Fruit fly (Drosophila melanogaster) whole organism, embryonic: ENCODE results near the gene CG44303.

Source experiments
- ATbp ChIP-seq: fragments of 200-800 bp; sonication (Bioruptor generic); optimal IDR thresholded peaks from 2 replicates; lab custom pipeline; 2017; ENCODE audit warnings: missing biosample characterization, mild to moderate bottlenecking, missing genetic modification characterization, missing genetic modification reagents
- Atf6 ChIP-seq: fragments of 200-800 bp; sonication (Bioruptor generic); IDR thresholded peaks from 2 replicates; pipeline ENCODE4 v1.3.6; 2022; ENCODE audit warnings: missing biosample characterization, missing genetic modification characterization
- B-H1 ChIP-seq: fragments of 200-800 bp; sonication (Bioruptor generic); IDR thresholded peaks from 3 replicates; pipeline ENCODE4 v1.3.6; 2022; ENCODE audit warnings: missing biosample characterization, missing genetic modification characterization
- CG10431 ChIP-seq: fragments of 200-800 bp; sonication (Bioruptor generic); optimal IDR thresholded peaks from 3 replicates; lab custom pipeline; 2018; ENCODE audit warnings: missing biosample characterization, mild to moderate bottlenecking, missing genetic modification characterization
- CG10543 ChIP-seq: fragments of 200-800 bp; sonication (Bioruptor generic); optimal IDR thresholded peaks from 3 replicates; lab custom pipeline; 2017; ENCODE audit warnings: missing biosample characterization, mild to moderate bottlenecking, missing genetic modification characterization, moderate library complexity
- CG10565 ChIP-seq: fragments of 200-800 bp; sonication (Bioruptor generic); optimal IDR thresholded peaks from 3 replicates; lab custom pipeline; 2016; ENCODE audit warnings: missing biosample characterization, mild to moderate bottlenecking, missing genetic modification characterization
- CG11398 ChIP-seq: fragments of 200-800 bp; sonication (Bioruptor generic); optimal IDR thresholded peaks from 2 replicates; lab custom pipeline; 2016; ENCODE audit warnings: missing biosample characterization, missing genetic modification characterization
- CG11695 ChIP-seq: fragments of 200-800 bp; sonication (Bioruptor generic); IDR thresholded peaks from 3 replicates; pipeline ENCODE4 v1.3.6; 2022; ENCODE audit warnings: missing biosample characterization, missing genetic modification characterization
- CG12104 ChIP-seq: fragments of 200-800 bp; sonication (Bioruptor generic); optimal IDR thresholded peaks from 3 replicates; lab custom pipeline; 2016; ENCODE audit warnings: missing biosample characterization, missing genetic modification characterization
- CG1233 ChIP-seq: fragments of 200-800 bp; sonication (Bioruptor generic); optimal IDR thresholded peaks from 4 replicates; lab custom pipeline; 2018; ENCODE audit warnings: missing biosample characterization, mild to moderate bottlenecking, missing genetic modification characterization
- CG14014 ChIP-seq: fragments of 200-800 bp; sonication (Bioruptor generic); IDR thresholded peaks from 2 replicates; pipeline ENCODE4 v1.3.6; 2022; ENCODE audit warnings: missing biosample characterization, missing genetic modification characterization
- CG14965 ChIP-seq: fragments of 200-800 bp; sonication (Bioruptor generic); optimal IDR thresholded peaks from 2 replicates; lab custom pipeline; 2016; ENCODE audit warnings: missing biosample characterization, missing genetic modification characterization, borderline replicate concordance
- CG17385 ChIP-seq: fragments of 200-800 bp; sonication (Bioruptor generic); optimal IDR thresholded peaks from 3 replicates; lab custom pipeline; 2018; ENCODE audit warnings: missing biosample characterization, mild to moderate bottlenecking, missing genetic modification characterization
- CG17568 ChIP-seq: fragments of 200-800 bp; sonication (Bioruptor generic); optimal IDR thresholded peaks from 2 replicates; lab custom pipeline; 2018; ENCODE audit warnings: missing biosample characterization, mild to moderate bottlenecking, missing genetic modification characterization, moderate library complexity
- CG17912 ChIP-seq: fragments of 200-800 bp; sonication (Bioruptor generic); optimal IDR thresholded peaks from 2 replicates; lab custom pipeline; 2018; ENCODE audit warnings: missing biosample characterization, mild to moderate bottlenecking, missing genetic modification characterization
- CG4617 ChIP-seq: fragments of 200-800 bp; sonication (Bioruptor generic); optimal IDR thresholded peaks from 3 replicates; lab custom pipeline; 2016; ENCODE audit warnings: missing biosample characterization, missing genetic modification characterization, borderline replicate concordance
- CG4730 ChIP-seq: fragments of 200-800 bp; sonication (Bioruptor generic); IDR thresholded peaks from 2 replicates; pipeline ENCODE4 v1.3.6; 2022; ENCODE audit warnings: missing biosample characterization, missing genetic modification characterization
- CG6272 ChIP-seq: fragments of 200-800 bp; sonication (Bioruptor generic); IDR thresholded peaks from 2 replicates; pipeline ENCODE4 v1.3.6; 2022; ENCODE audit warnings: missing biosample characterization, missing genetic modification characterization
- CG7963 ChIP-seq: fragments of 200-800 bp; sonication (Bioruptor generic); IDR thresholded peaks from 3 replicates; pipeline ENCODE4 v1.3.6; 2022; ENCODE audit warnings: missing biosample characterization, missing genetic modification characterization; ENCODE audit not compliant: partially characterized antibody
- CG8388 ChIP-seq: fragments of 200-800 bp; sonication (Bioruptor generic); optimal IDR thresholded peaks from 2 replicates; lab custom pipeline; 2019; ENCODE audit warnings: missing biosample characterization, mild to moderate bottlenecking, missing genetic modification characterization, moderate library complexity
- CG8478 ChIP-seq: fragments of >200 bp; optimal IDR thresholded peaks from 2 replicates; lab custom pipeline; 2018
- CG8944 ChIP-seq: fragments of 200-800 bp; sonication (Bioruptor generic); optimal IDR thresholded peaks from 3 replicates; lab custom pipeline; 2016; ENCODE audit warnings: missing biosample characterization, missing genetic modification characterization
- Chrac-16 ChIP-seq: fragments of 200-800 bp; sonication (Bioruptor generic); optimal IDR thresholded peaks from 3 replicates; lab custom pipeline; 2016; ENCODE audit warnings: missing biosample characterization, missing genetic modification characterization
- Dll ChIP-seq: fragments of 200-800 bp; sonication (Bioruptor generic); IDR thresholded peaks from 4 replicates; pipeline ENCODE4 v1.3.6; 2022; ENCODE audit warnings: missing biosample characterization, missing genetic modification characterization; ENCODE audit not compliant: partially characterized antibody
- Dp ChIP-seq: fragments of 200-800 bp; sonication (Bioruptor generic); optimal IDR thresholded peaks from 2 replicates; lab custom pipeline; 2018; ENCODE audit warnings: missing biosample characterization, mild to moderate bottlenecking, missing genetic modification characterization, moderate library complexity
- E2f2 ChIP-seq: fragments of 200-800 bp; sonication (Bioruptor generic); IDR thresholded peaks from 2 replicates; pipeline ENCODE4 v1.3.6; 2022; ENCODE audit warnings: missing biosample characterization, missing genetic modification characterization
- HmgZ ChIP-seq: fragments of 200-800 bp; sonication (Bioruptor generic); optimal IDR thresholded peaks from 2 replicates; lab custom pipeline; 2018; ENCODE audit warnings: missing biosample characterization, mild to moderate bottlenecking, missing genetic modification characterization
- Hr78 ChIP-seq, 2 experiments: fragments of 200-800 bp in 1 of 2; fragments of >200 bp in 1 of 2; sonication (Bioruptor generic) in 1 of 2; optimal IDR thresholded peaks; 2 replicates each; lab custom pipeline; 2017 to 2019; ENCODE audit warnings: missing biosample characterization in 2 of 2, missing genetic modification characterization in 2 of 2, mild to moderate bottlenecking in 1 of 2, moderate library complexity in 1 of 2
- MBD-R2 ChIP-seq: fragments of 200-800 bp; sonication (Bioruptor generic); IDR thresholded peaks from 2 replicates; pipeline ENCODE4 v1.3.6; 2022; ENCODE audit warnings: missing biosample characterization, missing genetic modification characterization
- MTF-1 ChIP-seq: fragments of 200-800 bp; sonication (Bioruptor generic); optimal IDR thresholded peaks from 2 replicates; lab custom pipeline; 2018; ENCODE audit warnings: missing biosample characterization, mild to moderate bottlenecking, missing genetic modification characterization, borderline replicate concordance
- Nf-YB ChIP-seq: fragments of 200-800 bp; sonication (Bioruptor generic); optimal IDR thresholded peaks from 3 replicates; lab custom pipeline; 2019; ENCODE audit warnings: missing biosample characterization, mild to moderate bottlenecking, missing genetic modification characterization, moderate library complexity
- Optix ChIP-seq: fragments of 200-800 bp; sonication (Bioruptor generic); IDR thresholded peaks from 3 replicates; pipeline ENCODE4 v1.3.6; 2022; ENCODE audit warnings: missing biosample characterization, missing genetic modification characterization
- Sry-β ChIP-seq: fragments of 200-800 bp; sonication (Bioruptor generic); optimal IDR thresholded peaks from 2 replicates; lab custom pipeline; 2018; ENCODE audit warnings: missing biosample characterization, mild to moderate bottlenecking, missing genetic modification characterization, moderate library complexity
- Sry-δ ChIP-seq: fragments of 200-800 bp; sonication (Bioruptor generic); optimal IDR thresholded peaks from 2 replicates; lab custom pipeline; 2016; ENCODE audit warnings: missing biosample characterization, missing genetic modification characterization
- Stat92E ChIP-seq, 3 experiments: fragments of >200 bp in 2 of 3; fragments of 200-800 bp in 1 of 3; sonication (Bioruptor generic) in 1 of 3; optimal IDR thresholded peaks; 2 replicates each; lab custom pipeline; 2017 to 2019; ENCODE audit warnings: missing biosample characterization in 3 of 3, missing genetic modification characterization in 3 of 3, mild to moderate bottlenecking in 1 of 3, moderate library complexity in 1 of 3
- Trl ChIP-seq, 3 experiments: fragments of >200 bp in 2 of 3; fragments of 200-800 bp in 1 of 3; sonication (Bioruptor generic) in 1 of 3; optimal IDR thresholded peaks; 2 replicates in 1 of 3; 3 replicates in 2 of 3; lab custom pipeline; 2016 to 2017; ENCODE audit warnings: missing biosample characterization in 1 of 3, missing genetic modification characterization in 1 of 3
- Usf ChIP-seq: fragments of 200-800 bp; sonication (Bioruptor generic); optimal IDR thresholded peaks from 2 replicates; lab custom pipeline; 2017; ENCODE audit warnings: missing genotype, missing biosample characterization, missing genetic modification characterization
- Vsx1 ChIP-seq: fragments of 200-800 bp; sonication (Bioruptor generic); optimal IDR thresholded peaks from 2 replicates; lab custom pipeline; 2017; ENCODE audit warnings: missing biosample characterization, mild to moderate bottlenecking, missing genetic modification characterization, missing genetic modification reagents
- Xrp1 ChIP-seq: fragments of 200-800 bp; sonication (Bioruptor generic); IDR thresholded peaks from 2 replicates; pipeline ENCODE4 v1.3.6; 2022; ENCODE audit warnings: missing biosample characterization, missing genetic modification characterization
- ara ChIP-seq: fragments of 200-800 bp; sonication (Bioruptor generic); IDR thresholded peaks from 2 replicates; pipeline ENCODE4 v1.3.6; 2022; ENCODE audit warnings: missing biosample characterization, missing genetic modification characterization
- chm ChIP-seq: fragments of 200-800 bp; sonication (Bioruptor generic); IDR thresholded peaks from 2 replicates; pipeline ENCODE4 v1.3.6; 2022; ENCODE audit warnings: missing biosample characterization, missing genetic modification characterization
- crp ChIP-seq, 2 experiments: fragments of 200-800 bp; sonication (Bioruptor generic); optimal IDR thresholded peaks; 2 replicates in 1 of 2; 3 replicates in 1 of 2; lab custom pipeline; 2017; ENCODE audit warnings: missing biosample characterization in 2 of 2, missing genetic modification characterization in 2 of 2, mild to moderate bottlenecking in 1 of 2, moderate library complexity in 1 of 2
- grn ChIP-seq: fragments of 200-800 bp; sonication (Bioruptor generic); optimal IDR thresholded peaks from 3 replicates; lab custom pipeline; 2017; ENCODE audit warnings: missing biosample characterization, missing genetic modification characterization
- hbn ChIP-seq: fragments of 200-800 bp; sonication (Bioruptor generic); IDR thresholded peaks from 2 replicates; pipeline ENCODE4 v1.3.6; 2022; ENCODE audit warnings: missing biosample characterization, missing genetic modification characterization; ENCODE audit not compliant: partially characterized antibody
- schlank ChIP-seq: fragments of 200-800 bp; sonication (Bioruptor generic); optimal IDR thresholded peaks from 2 replicates; lab custom pipeline; 2018; ENCODE audit warnings: missing biosample characterization, mild to moderate bottlenecking, missing genetic modification characterization
- stc ChIP-seq: fragments of 200-800 bp; sonication (Bioruptor generic); IDR thresholded peaks from 2 replicates; pipeline ENCODE4 v1.3.6; 2022; ENCODE audit warnings: missing biosample characterization, missing genetic modification characterization
- tap ChIP-seq: fragments of 200-800 bp; optimal IDR thresholded peaks from 3 replicates; lab custom pipeline; 2019; ENCODE audit warnings: missing biosample characterization, mild to moderate bottlenecking, missing genetic modification characterization, moderate library complexity
- tna ChIP-seq: fragments of 200-800 bp; sonication (Bioruptor generic); IDR thresholded peaks from 2 replicates; pipeline ENCODE4 v1.3.6; 2022; ENCODE audit warnings: missing biosample characterization, missing genetic modification characterization; ENCODE audit not compliant: partially characterized antibody

CG44303 gene

DNA sequence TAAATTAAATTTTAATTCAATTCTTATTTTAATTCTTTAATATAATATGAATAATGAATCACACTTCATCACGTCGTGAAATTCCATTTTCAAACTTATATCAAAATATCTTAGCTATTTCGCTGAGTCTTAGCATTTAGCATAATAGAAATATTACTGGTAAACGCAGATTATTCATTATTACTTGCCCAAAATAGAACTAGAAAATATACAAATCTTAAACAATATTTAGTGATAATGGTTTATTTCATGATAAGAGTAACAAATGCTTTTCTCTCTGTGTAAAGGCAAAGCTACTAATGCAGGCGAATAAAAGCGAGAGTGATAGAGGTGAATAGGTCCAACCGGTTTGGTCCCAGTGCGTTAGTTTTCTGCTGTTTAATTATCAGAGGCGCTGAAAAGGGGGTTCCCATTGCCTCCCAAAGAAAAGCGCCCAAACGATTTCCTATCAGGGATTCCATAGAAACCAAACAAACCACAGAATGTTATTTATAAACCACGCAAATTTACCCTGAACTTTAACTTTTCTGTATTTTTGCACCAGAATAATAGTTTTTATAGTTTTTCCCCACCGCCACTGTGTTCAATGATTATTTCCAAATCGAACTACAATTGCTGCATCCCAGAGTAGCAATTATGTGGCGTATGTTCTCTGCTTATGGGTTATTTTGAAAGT is 24.2 kb downstream of the CG44303 start (continued):
- no peak for TF ChIP-seq Chrac-16
- no peak for TF ChIP-seq ara (GFP tag; lab: Robert Waterston, UW)
- no peak for TF ChIP-seq hbn (GFP tag; lab: Robert Waterston, UW)
- peak; percentile 16 for TF ChIP-seq CG11398 (GFP tag; lab: Kevin White, UChicago)
- TF ChIP-seq CG17912, result no peak
- TF ChIP-seq E2f2 (GFP tag; lab: Robert Waterston, UW), result no peak; the same call in 1 of the 2 replicates
- TF ChIP-seq MBD-R2 (GFP tag; lab: Robert Waterston, UW), result no peak
- TF ChIP-seq CG7963 (GFP tag; lab: Robert Waterston, UW), result no peak
- no peak for TF ChIP-seq CG11695 (GFP tag; lab: Robert Waterston, UW)
- TF ChIP-seq Atf6, result no peak
- peak in 1 of 2 experiments; percentile 46 for TF ChIP-seq Hr78 (GFP tag; optimal IDR thresholded peaks at IDR 0.05; lab: Kevin White, UChicago)
- no peak for TF ChIP-seq grn (GFP tag; lab: Kevin White, UChicago)
- peak; percentile 37 for TF ChIP-seq CG8944 (GFP tag; lab: Kevin White, UChicago)
- no peak for TF ChIP-seq CG17385 (GFP tag; lab: Kevin White, UChicago)
- TF ChIP-seq ATbp (GFP tag; lab: Kevin White, UChicago), result no peak
- TF ChIP-seq tna (GFP tag; lab: Robert Waterston, UW), result no peak
- TF ChIP-seq Nf-YB (GFP tag; lab: Kevin White, UChicago), result no peak
- no peak for TF ChIP-seq Dp (GFP tag; lab: Kevin White, UChicago)
- no peak for TF ChIP-seq CG4730 (GFP tag; lab: Robert Waterston, UW)
- TF ChIP-seq CG12104, result no peak
- no peak for TF ChIP-seq Sry-δ (GFP tag; lab: Kevin White, UChicago)
- TF ChIP-seq Optix (GFP tag; lab: Robert Waterston, UW), result peak; percentile 68; the same call in 2 of the 3 replicates
- peak; percentile 59 for TF ChIP-seq stc (GFP tag; lab: Robert Waterston, UW)
- no peak for TF ChIP-seq MTF-1 (GFP tag; lab: Kevin White, UChicago)
- TF ChIP-seq schlank (tag; lab: Kevin White, UChicago), result no peak
- TF ChIP-seq Stat92E (GFP tag; optimal IDR thresholded peaks at IDR 0.05; lab: Kevin White, UChicago), result no peak
- TF ChIP-seq Sry-β (GFP tag; lab: Kevin White, UChicago), result no peak
- TF ChIP-seq CG10543, result no peak
- no peak for TF ChIP-seq CG8478 (lab: Kevin White, UChicago)
- no peak for TF ChIP-seq CG10431 (GFP tag; lab: Kevin White, UChicago)
- no peak for TF ChIP-seq CG4617 (GFP tag; lab: Kevin White, UChicago)
- no peak for TF ChIP-seq CG6272 (GFP tag; lab: Robert Waterston, UW)
- TF ChIP-seq B-H1, result no peak
- no peak for TF ChIP-seq CG14965 (GFP tag; lab: Kevin White, UChicago)
- TF ChIP-seq CG17568, result no peak
- TF ChIP-seq chm (GFP tag; lab: Robert Waterston, UW), result no peak
- peak; percentile 46; the same call in 1 of the 2 replicates for TF ChIP-seq Xrp1 (GFP tag; lab: Robert Waterston, UW)
- TF ChIP-seq CG1233, result no peak
- no peak for TF ChIP-seq HmgZ (tag; lab: Kevin White, UChicago)
- TF ChIP-seq crp (GFP tag; optimal IDR thresholded peaks at IDR 0.05; lab: Kevin White, UChicago), result no peak
- no peak for TF ChIP-seq Usf
- TF ChIP-seq Vsx1 (GFP tag; lab: Kevin White, UChicago), result no peak
- TF ChIP-seq CG10565 (GFP tag; lab: Kevin White, UChicago), result no peak
- no peak for TF ChIP-seq Trl (optimal IDR thresholded peaks at IDR 0.05; lab: Kevin White, UChicago)
- TF ChIP-seq Trl (GFP tag; optimal IDR thresholded peaks at IDR 0.05; lab: Kevin White, UChicago), result no peak
- no peak for TF ChIP-seq tap
- TF ChIP-seq CG14014 (GFP tag; lab: Robert Waterston, UW), result peak; percentile 56; the same call in 1 of the 2 replicates
- peak; percentile 21 for TF ChIP-seq CG8388 (GFP tag; lab: Kevin White, UChicago)
- TF ChIP-seq Dll (GFP tag; lab: Robert Waterston, UW), result no peak
